Worm (Caenorhabditis elegans) whole organism, L4 larva: ENCODE data around the gene srg-10.

Experiments
- F49E8.2 ChIP-seq: sonication (generic microtip); optimal IDR thresholded peaks from 2 replicates; lab custom pipeline; 2016; ENCODE audit warnings: missing compliant biosample characterization, mild to moderate bottlenecking, missing genetic modification characterization, borderline replicate concordance
- R02D3.7 ChIP-seq: fragments of 150-350 bp; sonication (generic microtip); optimal IDR thresholded peaks from 3 replicates; lab custom pipeline; 2014; ENCODE audit warnings: missing biosample characterization, missing genetic modification characterization
- T20F7.1 ChIP-seq: fragments of 200-800 bp; sonication (Bioruptor generic); optimal IDR thresholded peaks from 2 replicates; lab custom pipeline; 2018; ENCODE audit warnings: mild to moderate bottlenecking, missing genetic modification characterization, missing compliant biosample characterization
- ces-1 ChIP-seq: fragments of 150-350 bp; sonication (generic microtip); optimal IDR thresholded peaks from 4 replicates; lab custom pipeline; 2014; ENCODE audit warnings: missing biosample characterization, missing genetic modification reagents, missing genetic modification characterization
- daf-12 ChIP-seq: fragments of 150-350 bp; optimal IDR thresholded peaks from 2 replicates; lab custom pipeline; 2014; ENCODE audit warnings: missing biosample characterization, missing genetic modification reagents, missing genetic modification characterization
- egl-43 ChIP-seq: fragments of 200-800 bp; sonication (Bioruptor generic); IDR thresholded peaks from 2 replicates; pipeline ENCODE4 v1.3.6; 2022; ENCODE audit warnings: missing genetic modification reagents, missing genetic modification characterization, missing compliant biosample characterization
- nhr-48 ChIP-seq: sonication (generic microtip); optimal IDR thresholded peaks from 2 replicates; lab custom pipeline; 2016; ENCODE audit warnings: mild to moderate bottlenecking, missing genetic modification characterization, missing compliant biosample characterization
- pha-4 ChIP-seq, 2 experiments: fragments of 150-350 bp in 1 of 2; fragments of 200-800 bp in 1 of 2; sonication (Bioruptor generic) in 1 of 2; IDR thresholded peaks in 1 of 2; optimal IDR thresholded peaks in 1 of 2; 2 replicates each; pipeline versions ENCODE4 v1.3.6 to Lab custom; 2014 to 2022; ENCODE audit warnings: missing genetic modification characterization in 2 of 2, missing genetic modification reagents in 2 of 2, missing biosample characterization in 1 of 2, missing compliant biosample characterization in 1 of 2
- snpc-4 ChIP-seq: fragments of 150-350 bp; optimal IDR thresholded peaks from 2 replicates; lab custom pipeline; 2014; ENCODE audit warnings: missing biosample characterization, missing genetic modification characterization

- TF ChIP-seq ces-1 (GFP tag; lab: Kevin White, UChicago) (no peak), nhr-48 (tag; lab: Kevin White, UChicago) (no peak), egl-43 (GFP tag; lab: Robert Waterston, UW) (no peak), daf-12 (tag; lab: Kevin White, UChicago) (no peak), pha-4 (GFP tag; IDR thresholded peaks at IDR 0.05; lab: Robert Waterston, UW) (no peak), pha-4 (tag; optimal IDR thresholded peaks at IDR 0.05; lab: Kevin White, UChicago) (no peak), T20F7.1 (GFP tag; lab: Kevin White, UChicago) (no peak), R02D3.7 (no peak), F49E8.2 (tag; lab: Kevin White, UChicago) (no peak), snpc-4 (tag; lab: Kevin White, UChicago) (no peak)
These were observed 5.6 kb upstream of the srg-10 start, which contains the start of gene srg-13 for ce11 chrIII:4671949-4672348.
